Worm (Caenorhabditis elegans): Measurements from ENCODE around the gene pfas-1.

Gene pfas-1

DNA sequence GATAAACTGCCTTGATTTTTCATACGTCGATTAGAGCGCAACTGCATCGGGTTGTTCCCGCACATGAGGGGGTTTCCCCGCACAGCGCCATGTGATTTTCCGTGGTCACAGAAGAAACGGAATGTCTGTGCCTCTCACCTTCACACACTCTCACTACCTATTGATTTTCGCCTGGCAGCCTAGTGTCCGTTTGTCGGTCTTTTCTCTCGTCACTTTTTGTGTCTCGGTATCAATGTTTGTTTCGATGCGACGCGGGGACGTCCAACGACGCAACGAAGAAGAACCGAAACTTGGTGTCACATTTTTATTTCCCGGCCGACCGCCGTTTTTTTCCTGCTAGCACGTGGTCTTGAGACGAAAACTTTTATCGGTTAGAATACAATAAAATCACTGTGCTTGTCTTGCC lies 6.3 kb upstream of the pfas-1 start (continued):
- TF ChIP-seq cebp-1 (GFP tag; IDR thresholded peaks at IDR 0.05) (peak; percentile 37; the same call in 1 of the 2 replicates), cebp-1 (tag; optimal IDR thresholded peaks at IDR 0.05) (peak; percentile 93), somi-1 (GFP tag; optimal IDR thresholded peaks at IDR 0.05) (peak; percentile 95), efl-1 (GFP tag; optimal IDR thresholded peaks at IDR 0.05) (peak; percentile 22), nhr-179 (tag; optimal IDR thresholded peaks at IDR 0.05) (no peak), ZK185.1 (tag; optimal IDR thresholded peaks at IDR 0.05; ENCODE audit: poor library complexity, severe bottlenecking) (peak; percentile 87), akir-1 (GFP tag; optimal IDR thresholded peaks at IDR 0.05) (no peak), F37B4.10 (GFP tag; IDR thresholded peaks at IDR 0.05) (0 out of 2 replicates have a peak, but pooled peaks have one; percentile 46), F10E7.11 (tag; optimal IDR thresholded peaks at IDR 0.05) (no peak), Y53G8AR.9 (GFP tag; conservative IDR thresholded peaks at IDR 0.05) (peak; percentile 53; the same call in 1 of the 2 replicates), egl-44 (GFP tag; IDR thresholded peaks at IDR 0.05) (peak; percentile 81), F57C9.4 (tag; optimal IDR thresholded peaks at IDR 0.05) (no peak), ekl-4 (GFP tag; IDR thresholded peaks at IDR 0.05) (peak; percentile 80), die-1 (tag; optimal IDR thresholded peaks at IDR 0.05) (peak; percentile 70), C06A6.2 (GFP tag; conservative IDR thresholded peaks at IDR 0.05) (peak; percentile 84), tlf-1 (GFP tag; optimal IDR thresholded peaks at IDR 0.05) (peak; percentile 85), madf-3 (GFP tag; IDR thresholded peaks at IDR 0.05) (no peak), mel-28 (tag; optimal IDR thresholded peaks at IDR 0.05; ENCODE audit: borderline replicate concordance) (no peak), hlh-26 (GFP tag; conservative IDR thresholded peaks at IDR 0.05) (no peak), lin-54 (GFP tag; optimal IDR thresholded peaks at IDR 0.05) (peak; percentile 81), dpl-1 (GFP tag; optimal IDR thresholded peaks at IDR 0.05) (no peak), sea-2 (GFP tag; IDR thresholded peaks at IDR 0.05) (no peak), hmg-1.2 (GFP tag; IDR thresholded peaks at IDR 0.05) (peak; percentile 96), Y67H2A.10 (GFP tag; conservative IDR thresholded peaks at IDR 0.05) (peak; percentile 62; the same call in 1 of the 2 replicates), nhr-120 (GFP tag; IDR thresholded peaks at IDR 0.05) (no peak), snpc-3.4 (tag; optimal IDR thresholded peaks at IDR 0.05) (no peak), hsf-1 (GFP tag; IDR thresholded peaks at IDR 0.05) (0 out of 2 replicates have a peak, but pooled peaks have one; percentile 35), mcd-1 (GFP tag; IDR thresholded peaks at IDR 0.05) (peak; percentile 89), ets-4 (GFP tag; optimal IDR thresholded peaks at IDR 0.05) (peak; percentile 86), him-1 (tag; optimal IDR thresholded peaks at IDR 0.05) (no peak), F52B5.7 (tag; optimal IDR thresholded peaks at IDR 0.05) (no peak), lin-35 (GFP tag; optimal IDR thresholded peaks at IDR 0.05) (peak in 1 of 3 experiments; percentile 66), chd-7 (tag; optimal IDR thresholded peaks at IDR 0.05) (peak; percentile 89), tbp1 (GFP tag; optimal IDR thresholded peaks at IDR 0.05) (peak; percentile 70), attf-6 (GFP tag; IDR thresholded peaks at IDR 0.05) (no peak), snpc-4 (GFP tag; optimal IDR thresholded peaks at IDR 0.05) (peak; percentile 16), snpc-4 (tag; optimal IDR thresholded peaks at IDR 0.05) (peak; percentile 33 to 71 (median 52)), lsl-1 (GFP tag; optimal IDR thresholded peaks at IDR 0.05) (no peak), hrde-1 (tag; optimal IDR thresholded peaks at IDR 0.05; ENCODE audit: borderline replicate concordance) (no peak), dpff-1 (tag; optimal IDR thresholded peaks at IDR 0.05) (no peak), F57A8.1 (GFP tag; optimal IDR thresholded peaks at IDR 0.05) (no peak), dox-1 (GFP tag; IDR thresholded peaks at IDR 0.05) (peak; percentile 74), hlh-12 (tag; optimal IDR thresholded peaks at IDR 0.05) (no peak), F22D6.2 (tag; optimal IDR thresholded peaks at IDR 0.05) (peak; percentile 86), F33H1.4 (GFP tag; IDR thresholded peaks at IDR 0.05) (no peak), lsy-27 (tag; optimal IDR thresholded peaks at IDR 0.05; ENCODE audit: borderline replicate concordance, insufficient read depth) (no peak), ceh-58 (GFP tag; IDR thresholded peaks at IDR 0.05) (no peak), B0019.2 (GFP tag; conservative IDR thresholded peaks at IDR 0.05) (no peak), F55B11.4 (tag; optimal IDR thresholded peaks at IDR 0.05; ENCODE audit: borderline replicate concordance, insufficient read depth) (no peak)
